Fruit fly (Drosophila melanogaster) S2 (cell line): ENCODE data around the gene CG10650.

Experiments
- CG8478 ChIP-seq: fragments of >200 bp; optimal IDR thresholded peaks from 2 replicates; lab custom pipeline; 2018
- CTCF ChIP-seq, 2 experiments: fragments of >200 bp; optimal IDR thresholded peaks; 2 replicates each; lab custom pipeline; 2018

- no peak for TF ChIP-seq CTCF (optimal IDR thresholded peaks at IDR 0.05; lab: Kevin White, UChicago)
- no peak for TF ChIP-seq CG8478 (lab: Kevin White, UChicago)
These were observed 12.6 kb downstream of the CG10650 start for dm6 chr2L:18982826-18983758.
